Worm (Caenorhabditis elegans): ENCODE results near the gene unc-2.

DNA sequence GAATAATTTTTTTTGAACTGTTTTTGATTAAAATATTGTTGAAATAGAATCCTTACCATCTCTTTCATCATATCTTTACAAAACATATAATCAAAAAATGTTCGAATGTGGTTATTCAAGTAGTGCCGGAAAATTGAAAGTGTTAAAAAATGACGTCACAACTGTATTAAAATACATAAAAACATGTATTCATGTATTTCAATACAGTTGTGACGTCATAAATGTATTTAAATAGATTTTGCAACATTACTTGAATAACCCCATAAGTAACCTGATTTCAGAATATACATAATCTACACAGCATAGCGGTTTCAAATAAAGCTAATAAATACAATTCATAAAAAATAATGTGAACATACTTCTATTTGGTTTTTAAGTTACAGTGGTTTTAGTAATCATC lies 13.6 kb upstream of the unc-2 start:
- TF ChIP-seq ceh-79 (tag; optimal IDR thresholded peaks at IDR 0.05) (no peak), unc-62 (GFP tag; optimal IDR thresholded peaks at IDR 0.05) (no peak), ZK185.1 (tag; optimal IDR thresholded peaks at IDR 0.05; ENCODE audit: poor library complexity, severe bottlenecking) (no peak), lin-35 (GFP tag; optimal IDR thresholded peaks at IDR 0.05) (no peak), aptf-3 (GFP tag; IDR thresholded peaks at IDR 0.05) (no peak), snpc-1.3 (tag; optimal IDR thresholded peaks at IDR 0.05; ENCODE audit: insufficient read depth) (no peak)
